Fruit fly (Drosophila melanogaster) whole organism, embryonic: ENCODE measurements around the gene Grip91.

ENCODE experiments used
- Adf1 ChIP-seq: fragments of 200-800 bp; sonication (Bioruptor generic); IDR thresholded peaks from 2 replicates; pipeline ENCODE4 v1.3.6; 2022; ENCODE audit warnings: missing biosample characterization, missing genetic modification characterization
- Atf3 ChIP-seq: fragments of 200-800 bp; sonication (Bioruptor generic); optimal IDR thresholded peaks from 3 replicates; lab custom pipeline; 2016; ENCODE audit warnings: missing biosample characterization, missing genetic modification characterization
- Awh ChIP-seq: fragments of 200-800 bp; sonication (Bioruptor generic); IDR thresholded peaks from 2 replicates; pipeline ENCODE4, ENCODE4 v1.3.6; 2022; ENCODE audit warnings: missing biosample characterization, missing genetic modification characterization
- CG10267 ChIP-seq: fragments of 200-800 bp; sonication (Bioruptor generic); optimal IDR thresholded peaks from 2 replicates; lab custom pipeline; 2018; ENCODE audit warnings: missing biosample characterization, mild to moderate bottlenecking, missing genetic modification characterization, moderate library complexity
- CG10321 ChIP-seq: fragments of 200-800 bp; sonication (Bioruptor generic); IDR thresholded peaks from 2 replicates; pipeline ENCODE4 v1.3.6; 2022; ENCODE audit warnings: missing biosample characterization, missing genetic modification characterization
- CG10462 ChIP-seq: fragments of 200-800 bp; sonication (Bioruptor generic); optimal IDR thresholded peaks from 2 replicates; lab custom pipeline; 2016; ENCODE audit warnings: missing biosample characterization, missing genetic modification characterization
- CG11093 ChIP-seq: fragments of 200-800 bp; sonication (Bioruptor generic); IDR thresholded peaks from 3 replicates; pipeline ENCODE4 v1.3.6; 2022; ENCODE audit warnings: missing biosample characterization, missing genetic modification characterization
- CG12219 ChIP-seq: fragments of 200-800 bp; sonication (Bioruptor generic); optimal IDR thresholded peaks from 3 replicates; lab custom pipeline; 2018; ENCODE audit warnings: missing biosample characterization, mild to moderate bottlenecking, missing genetic modification characterization
- CG14014 ChIP-seq: fragments of 200-800 bp; sonication (Bioruptor generic); IDR thresholded peaks from 2 replicates; pipeline ENCODE4 v1.3.6; 2022; ENCODE audit warnings: missing biosample characterization, missing genetic modification characterization
- CG15479 ChIP-seq: fragments of 200-800 bp; sonication (Bioruptor generic); optimal IDR thresholded peaks from 3 replicates; lab custom pipeline; 2019; ENCODE audit warnings: missing biosample characterization, mild to moderate bottlenecking, missing genetic modification characterization, moderate library complexity
- CG16779 ChIP-seq: fragments of 200-800 bp; sonication (Bioruptor generic); IDR thresholded peaks from 2 replicates; pipeline ENCODE4 v1.3.6; 2022; ENCODE audit warnings: missing biosample characterization, missing genetic modification characterization
- CG17361 ChIP-seq: fragments of 200-800 bp; sonication (Bioruptor generic); IDR thresholded peaks from 3 replicates; pipeline ENCODE4 v1.3.6; 2022; ENCODE audit warnings: missing biosample characterization, missing genetic modification characterization
- CG18619 ChIP-seq: fragments of 200-800 bp; sonication (Bioruptor generic); optimal IDR thresholded peaks from 3 replicates; lab custom pipeline; 2017; ENCODE audit warnings: missing biosample characterization, mild to moderate bottlenecking, missing genetic modification characterization
- CG2116 ChIP-seq: fragments of 200-800 bp; sonication (Bioruptor generic); optimal IDR thresholded peaks from 3 replicates; lab custom pipeline; 2018; ENCODE audit warnings: missing biosample characterization, mild to moderate bottlenecking, missing genetic modification characterization
- CG2199 ChIP-seq: fragments of 200-800 bp; sonication (Bioruptor generic); IDR thresholded peaks from 3 replicates; pipeline ENCODE4 v1.3.6; 2022; ENCODE audit warnings: missing biosample characterization, missing genetic modification characterization
- CG3847 ChIP-seq: fragments of 200-800 bp; sonication (Bioruptor generic); IDR thresholded peaks from 2 replicates; pipeline ENCODE4 v1.3.6; 2022; ENCODE audit warnings: missing biosample characterization, missing genetic modification characterization
- CG43689 ChIP-seq: fragments of 200-800 bp; sonication (Bioruptor generic); IDR thresholded peaks from 2 replicates; pipeline ENCODE4 v1.3.6; 2022; ENCODE audit warnings: missing biosample characterization, missing genetic modification characterization
- CG4617 ChIP-seq: fragments of 200-800 bp; sonication (Bioruptor generic); optimal IDR thresholded peaks from 3 replicates; lab custom pipeline; 2016; ENCODE audit warnings: missing biosample characterization, missing genetic modification characterization, borderline replicate concordance
- CG6254 ChIP-seq: fragments of 200-800 bp; sonication (Bioruptor generic); optimal IDR thresholded peaks from 3 replicates; lab custom pipeline; 2017; ENCODE audit warnings: mild to moderate bottlenecking, missing biosample characterization, missing genetic modification reagents, missing genetic modification characterization
- CG7271 ChIP-seq: fragments of 200-800 bp; sonication (Bioruptor generic); optimal IDR thresholded peaks from 2 replicates; lab custom pipeline; 2018; ENCODE audit warnings: missing biosample characterization, mild to moderate bottlenecking, missing genetic modification characterization, moderate library complexity
- CG8089 ChIP-seq: fragments of 200-800 bp; sonication (Bioruptor generic); optimal IDR thresholded peaks from 3 replicates; lab custom pipeline; 2016; ENCODE audit warnings: missing biosample characterization, missing genetic modification characterization
- Fer1 ChIP-seq: fragments of 200-800 bp; sonication (Bioruptor generic); optimal IDR thresholded peaks from 2 replicates; lab custom pipeline; 2017; ENCODE audit warnings: missing biosample characterization, mild to moderate bottlenecking, missing genetic modification characterization
- Fer3 ChIP-seq: fragments of 200-800 bp; sonication (Bioruptor generic); optimal IDR thresholded peaks from 2 replicates; lab custom pipeline; 2018; ENCODE audit warnings: missing biosample characterization, mild to moderate bottlenecking, missing genetic modification characterization, moderate library complexity
- Gsc ChIP-seq: fragments of 200-800 bp; sonication (Bioruptor generic); IDR thresholded peaks from 2 replicates; pipeline ENCODE4 v1.3.6; 2022; ENCODE audit warnings: missing biosample characterization, missing genetic modification characterization
- HmgD ChIP-seq: fragments of 200-800 bp; sonication (Bioruptor generic); optimal IDR thresholded peaks from 3 replicates; lab custom pipeline; 2016; ENCODE audit warnings: missing biosample characterization, missing genetic modification characterization
- Med ChIP-seq: fragments of 200-800 bp; sonication (Bioruptor generic); peaks from one replicate; lab custom pipeline; 2016; ENCODE audit warnings: missing biosample characterization, missing genetic modification characterization, mild to moderate bottlenecking, inconsistent platforms, moderate library complexity
- Meics ChIP-seq: fragments of 200-800 bp; sonication (Bioruptor generic); optimal IDR thresholded peaks from 2 replicates; lab custom pipeline; 2017; ENCODE audit warnings: missing biosample characterization, mild to moderate bottlenecking, missing genetic modification characterization
- Nf-YA ChIP-seq: fragments of 200-800 bp; sonication (Bioruptor generic); IDR thresholded peaks from 2 replicates; pipeline ENCODE4 v1.3.6; 2022; ENCODE audit warnings: missing biosample characterization, missing genetic modification characterization
- Xbp1 ChIP-seq: fragments of 200-800 bp; sonication (Bioruptor generic); optimal IDR thresholded peaks from 3 replicates; lab custom pipeline; 2016; ENCODE audit warnings: missing biosample characterization, mild to moderate bottlenecking, missing genetic modification characterization
- bab2 ChIP-seq: fragments of 200-800 bp; sonication (Bioruptor generic); optimal IDR thresholded peaks from 2 replicates; lab custom pipeline; 2016; ENCODE audit warnings: missing biosample characterization, missing genetic modification characterization
- btn ChIP-seq: fragments of 200-800 bp; sonication (Bioruptor generic); optimal IDR thresholded peaks from 2 replicates; lab custom pipeline; 2016; ENCODE audit warnings: missing biosample characterization, missing genetic modification characterization
- disco-r ChIP-seq: fragments of 200-800 bp; sonication (Bioruptor generic); optimal IDR thresholded peaks from 2 replicates; lab custom pipeline; 2016; ENCODE audit warnings: missing biosample characterization, missing genetic modification characterization
- fu2 ChIP-seq: fragments of 200-800 bp; sonication (Bioruptor generic); optimal IDR thresholded peaks from 2 replicates; lab custom pipeline; 2016; ENCODE audit warnings: missing biosample characterization, missing genetic modification characterization
- gem ChIP-seq: fragments of 200-800 bp; sonication (Bioruptor generic); optimal IDR thresholded peaks from 2 replicates; lab custom pipeline; 2019; ENCODE audit warnings: missing biosample characterization, mild to moderate bottlenecking, missing genetic modification characterization, moderate library complexity
- grn ChIP-seq: fragments of 200-800 bp; sonication (Bioruptor generic); optimal IDR thresholded peaks from 3 replicates; lab custom pipeline; 2017; ENCODE audit warnings: missing biosample characterization, missing genetic modification characterization
- gt ChIP-seq: fragments of 200-800 bp; sonication (Bioruptor generic); IDR thresholded peaks from 2 replicates; pipeline ENCODE4 v1.3.6; 2022; ENCODE audit warnings: missing biosample characterization, missing genetic modification characterization
- insv ChIP-seq, 2 experiments: fragments of 200-800 bp; sonication (Bioruptor generic); optimal IDR thresholded peaks; 3 replicates each; lab custom pipeline; 2016 to 2018; ENCODE audit warnings: missing biosample characterization in 2 of 2, missing genetic modification characterization in 2 of 2
- inv ChIP-seq: fragments of 200-800 bp; sonication (Bioruptor generic); IDR thresholded peaks from 2 replicates; pipeline ENCODE4 v1.3.6; 2022; ENCODE audit warnings: missing biosample characterization, missing genetic modification characterization; ENCODE audit not compliant: partially characterized antibody
- mirr ChIP-seq: fragments of 200-800 bp; sonication (Bioruptor generic); optimal IDR thresholded peaks from 3 replicates; lab custom pipeline; 2018; ENCODE audit warnings: missing biosample characterization, mild to moderate bottlenecking, missing genetic modification characterization
- p53 ChIP-seq: fragments of 200-800 bp; sonication (Bioruptor generic); optimal IDR thresholded peaks from 2 replicates; lab custom pipeline; 2016; ENCODE audit warnings: missing biosample characterization, missing genetic modification characterization
- prd ChIP-seq, 3 experiments: fragments of >200 bp in 2 of 3; fragments of 200-800 bp in 1 of 3; sonication (Bioruptor generic) in 1 of 3; optimal IDR thresholded peaks in 2 of 3; IDR thresholded peaks in 1 of 3; 2 replicates in 2 of 3; 3 replicates in 1 of 3; pipeline versions ENCODE4 v1.3.6 to Lab custom; 2017 to 2022; ENCODE audit warnings: missing biosample characterization in 1 of 3, missing genetic modification characterization in 1 of 3
- sc ChIP-seq, 3 experiments: fragments of >200 bp in 2 of 3; fragments of 200-800 bp in 1 of 3; sonication (Bioruptor generic) in 1 of 3; optimal IDR thresholded peaks; 2 replicates in 2 of 3; 3 replicates in 1 of 3; lab custom pipeline; 2017; ENCODE audit warnings: mild to moderate bottlenecking in 1 of 3, missing biosample characterization in 1 of 3, missing genetic modification characterization in 1 of 3, missing genetic modification reagents in 1 of 3
- sens ChIP-seq: fragments of 200-800 bp; sonication (Bioruptor generic); peaks from one replicate; lab custom pipeline; 2016; ENCODE audit warnings: missing biosample characterization, missing genetic modification characterization
- ssp ChIP-seq: fragments of 200-800 bp; sonication (Bioruptor generic); IDR thresholded peaks from 2 replicates; pipeline ENCODE4 v1.3.6; 2022; ENCODE audit warnings: missing biosample characterization, missing genetic modification characterization
- trem ChIP-seq: fragments of 200-800 bp; optimal IDR thresholded peaks from 3 replicates; lab custom pipeline; 2019; ENCODE audit warnings: missing biosample characterization, mild to moderate bottlenecking, missing genetic modification characterization, moderate library complexity
- trh ChIP-seq: fragments of 200-800 bp; sonication (Bioruptor generic); optimal IDR thresholded peaks from 2 replicates; lab custom pipeline; 2016; ENCODE audit warnings: missing biosample characterization, missing genetic modification characterization
- vnd ChIP-seq: fragments of 200-800 bp; sonication (Bioruptor generic); IDR thresholded peaks from 3 replicates; pipeline ENCODE4 v1.3.6; 2022; ENCODE audit warnings: missing biosample characterization, missing genetic modification characterization; ENCODE audit not compliant: partially characterized antibody
- vvl ChIP-seq: fragments of 200-800 bp; sonication (Bioruptor generic); IDR thresholded peaks from 2 replicates; pipeline ENCODE4 v1.3.6; 2022; ENCODE audit warnings: missing biosample characterization, missing genetic modification characterization

Grip91 gene

DNA sequence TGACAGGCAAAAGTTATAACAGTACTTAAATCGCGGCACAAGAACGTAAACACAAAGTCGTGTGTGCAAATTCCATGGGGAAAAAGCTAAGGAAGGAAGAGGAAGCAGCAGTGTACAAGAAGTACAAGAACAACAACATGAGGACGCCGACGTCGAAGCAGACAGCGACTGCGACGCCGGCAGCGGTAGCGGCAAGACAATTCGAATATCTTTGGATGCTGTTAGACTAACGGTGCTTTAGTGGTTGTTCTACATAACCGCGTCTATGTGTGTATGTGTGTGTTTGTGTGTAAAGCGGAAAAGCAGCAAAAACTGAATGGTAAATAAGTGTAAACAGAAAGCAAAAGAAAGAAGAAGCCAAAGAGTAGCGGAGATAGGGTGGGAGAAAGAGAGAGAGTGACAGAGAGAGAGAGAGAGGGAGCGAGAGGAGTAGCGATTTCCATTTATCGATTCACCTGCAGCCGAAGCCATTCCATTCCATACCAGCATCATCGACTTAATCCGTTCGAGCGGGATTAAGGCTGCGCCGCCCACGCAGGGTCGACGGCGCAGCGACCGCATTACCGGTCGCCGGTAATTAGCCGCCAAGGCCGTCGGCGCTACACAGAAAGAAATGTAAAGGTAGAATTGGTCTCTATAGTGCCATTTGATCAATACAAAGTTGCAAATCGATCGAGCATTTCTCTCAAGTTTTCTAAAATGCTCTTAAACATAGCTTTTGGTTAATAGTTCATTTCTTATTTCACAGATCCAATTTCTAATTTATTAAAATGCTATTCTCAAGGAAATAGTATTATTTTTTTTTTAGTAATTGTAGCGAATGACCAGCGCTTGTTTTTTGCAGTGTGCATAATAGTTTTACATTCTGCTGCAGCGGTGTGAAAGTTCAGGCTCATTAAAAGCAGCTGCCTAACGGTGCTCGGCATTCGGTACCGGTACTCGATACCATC is 39.8 kb upstream of the Grip91 start (continued):
- no peak for TF ChIP-seq gt
- no peak for TF ChIP-seq CG4617 (GFP tag; lab: Kevin White, UChicago)
- TF ChIP-seq CG2199 (GFP tag; lab: Robert Waterston, UW), result no peak
- no peak for TF ChIP-seq Gsc (GFP tag; lab: Robert Waterston, UW)
- TF ChIP-seq inv (GFP tag; lab: Robert Waterston, UW), result no peak
- TF ChIP-seq CG14014, result no peak
- TF ChIP-seq Awh (GFP tag; lab: Robert Waterston, UW), result no peak
- TF ChIP-seq Nf-YA, result no peak
- no peak for TF ChIP-seq CG8089 (GFP tag; lab: Kevin White, UChicago)
- no peak for TF ChIP-seq disco-r (GFP tag; lab: Kevin White, UChicago)
- TF ChIP-seq Atf3 (GFP tag; lab: Kevin White, UChicago), result no peak
- no peak for TF ChIP-seq p53 (GFP tag; lab: Kevin White, UChicago)
- no peak for TF ChIP-seq ssp (GFP tag; lab: Robert Waterston, UW)
- TF ChIP-seq CG12219 (GFP tag; lab: Kevin White, UChicago), result peak; percentile 9
- TF ChIP-seq trem (tag; lab: Kevin White, UChicago), result peak; percentile 25
- no peak for TF ChIP-seq mirr (GFP tag; lab: Kevin White, UChicago)
- no peak for TF ChIP-seq CG11093 (GFP tag; lab: Robert Waterston, UW)
- no peak for TF ChIP-seq CG43689 (GFP tag; lab: Robert Waterston, UW)
- no peak for TF ChIP-seq prd (optimal IDR thresholded peaks at IDR 0.05; lab: Kevin White, UChicago)
- TF ChIP-seq prd (GFP tag; IDR thresholded peaks at IDR 0.05; lab: Robert Waterston, UW), result peak; percentile 34; the same call in 2 of the 3 replicates
- TF ChIP-seq Adf1, result peak; percentile 94
- TF ChIP-seq Fer1 (GFP tag; lab: Kevin White, UChicago), result peak; percentile 18
- TF ChIP-seq Meics, result peak; percentile 33
- TF ChIP-seq Xbp1 (GFP tag; lab: Kevin White, UChicago), result peak; percentile 69
- TF ChIP-seq CG6254 (GFP tag; lab: Kevin White, UChicago), result peak; percentile 54
- no peak for TF ChIP-seq CG16779 (GFP tag; lab: Robert Waterston, UW)
- TF ChIP-seq CG10462 (GFP tag; lab: Kevin White, UChicago), result no peak
- no peak for TF ChIP-seq bab2 (GFP tag; lab: Kevin White, UChicago)
- no peak for TF ChIP-seq CG15479 (GFP tag; lab: Kevin White, UChicago)
- peak; percentile 78 for TF ChIP-seq gem (tag; lab: Kevin White, UChicago)
- TF ChIP-seq CG3847 (GFP tag; lab: Robert Waterston, UW), result peak; percentile 35; the same call in 1 of the 2 replicates
- no peak for TF ChIP-seq sc (optimal IDR thresholded peaks at IDR 0.05; lab: Kevin White, UChicago)
- peak; percentile 62 for TF ChIP-seq sc (GFP tag; optimal IDR thresholded peaks at IDR 0.05; lab: Kevin White, UChicago)
- no peak for TF ChIP-seq CG10321
- no peak for TF ChIP-seq grn (GFP tag; lab: Kevin White, UChicago)
- TF ChIP-seq Fer3 (tag; lab: Kevin White, UChicago), result peak; percentile 11
- TF ChIP-seq CG18619 (GFP tag; lab: Kevin White, UChicago), result peak; percentile 35
- TF ChIP-seq CG17361 (GFP tag; lab: Robert Waterston, UW), result peak; percentile 60; the same call in 2 of the 3 replicates
- peak; percentile 73 for TF ChIP-seq vvl (GFP tag; lab: Robert Waterston, UW)
- TF ChIP-seq Med (GFP tag; lab: Kevin White, UChicago), result peak; percentile 77
- TF ChIP-seq sens, result peak; percentile 93
- TF ChIP-seq trh (GFP tag; lab: Kevin White, UChicago), result peak; percentile 5
- TF ChIP-seq CG7271 (tag; lab: Kevin White, UChicago), result no peak
- no peak for TF ChIP-seq fu2 (GFP tag; lab: Kevin White, UChicago)
- no peak for TF ChIP-seq vnd (GFP tag; lab: Robert Waterston, UW)
- TF ChIP-seq CG10267 (tag; lab: Kevin White, UChicago), result peak; percentile 27
- TF ChIP-seq HmgD (GFP tag; lab: Kevin White, UChicago), result no peak
- TF ChIP-seq btn, result no peak
- peak; percentile 4 for TF ChIP-seq CG2116 (GFP tag; lab: Kevin White, UChicago)
- no peak for TF ChIP-seq insv (GFP tag; optimal IDR thresholded peaks at IDR 0.05; lab: Kevin White, UChicago)
